Worm (Caenorhabditis elegans): Measurements from ENCODE around the gene fbxa-196.

- no peak for TF ChIP-seq ztf-11 (tag; optimal IDR thresholded peaks at IDR 0.05)
- TF ChIP-seq lin-13 (tag; optimal IDR thresholded peaks at IDR 0.05) = peak; percentile 9
- no peak for TF ChIP-seq bed-3 (GFP tag; optimal IDR thresholded peaks at IDR 0.05)
- TF ChIP-seq mls-2 (tag; optimal IDR thresholded peaks at IDR 0.05) = no peak
- no peak for TF ChIP-seq unc-39 (tag; optimal IDR thresholded peaks at IDR 0.05)
- TF ChIP-seq ceh-83 (GFP tag; optimal IDR thresholded peaks at IDR 0.05) = no peak
- no peak for TF ChIP-seq elt-1 (tag; optimal IDR thresholded peaks at IDR 0.05; ENCODE audit: borderline replicate concordance, insufficient read depth)
- TF ChIP-seq sptf-1 (tag; optimal IDR thresholded peaks at IDR 0.05) = no peak
- peak; percentile 84 for TF ChIP-seq lsy-2 (tag; optimal IDR thresholded peaks at IDR 0.05)
- TF ChIP-seq blmp-1 (tag; optimal IDR thresholded peaks at IDR 0.05) = no peak
- TF ChIP-seq lin-32 (GFP tag; optimal IDR thresholded peaks at IDR 0.05) = no peak
These were observed 14.8 kb upstream of the fbxa-196 start, which contains the start of the genes gad-1 and erfa-1 for ce11 chrV:6433446-6434178.
